Worm (Caenorhabditis elegans) whole organism, young adult: ENCODE results near the gene slc-25A10.

Experiments used
- B0261.1 ChIP-seq: sonication (generic microtip); optimal IDR thresholded peaks from 2 replicates; lab custom pipeline; 2016; ENCODE audit warnings: mild to moderate bottlenecking, missing genetic modification characterization, moderate library complexity, missing compliant biosample characterization
- B0336.3 ChIP-seq: fragments of 200-800 bp; sonication (Bioruptor generic); IDR thresholded peaks from 2 replicates; pipeline ENCODE4 v1.3.6; 2022; ENCODE audit warnings: missing genetic modification characterization, missing compliant biosample characterization
- F33H1.4 ChIP-seq: fragments of 200-800 bp; sonication (Bioruptor generic); IDR thresholded peaks from 2 replicates; pipeline ENCODE4 v1.3.6; 2022; ENCODE audit warnings: missing genetic modification reagents, missing genetic modification characterization, missing compliant biosample characterization
- F37B4.10 ChIP-seq: fragments of 200-800 bp; sonication (Bioruptor generic); IDR thresholded peaks from 2 replicates; pipeline ENCODE4 v1.3.6; 2022; ENCODE audit warnings: missing genetic modification characterization, missing compliant biosample characterization
- F52B5.7 ChIP-seq: sonication (generic microtip); optimal IDR thresholded peaks from 2 replicates; lab custom pipeline; 2016; ENCODE audit warnings: mild to moderate bottlenecking, missing genetic modification characterization, missing compliant biosample characterization
- F55B11.4 ChIP-seq: sonication (generic microtip); optimal IDR thresholded peaks from 2 replicates; lab custom pipeline; 2016; ENCODE audit warnings: missing compliant biosample characterization, missing genetic modification characterization, borderline replicate concordance; ENCODE audit not compliant: insufficient read depth
- K12H6.12 ChIP-seq: fragments of 200-800 bp; sonication (Bioruptor generic); optimal IDR thresholded peaks from 2 replicates; lab custom pipeline; 2018; ENCODE audit warnings: mild to moderate bottlenecking, missing genetic modification characterization, missing compliant biosample characterization
- Y53G8AR.9 ChIP-seq: fragments of 200-800 bp; sonication (Bioruptor generic); conservative IDR thresholded peaks from 2 replicates; pipeline ENCODE4 v1.3.6; 2022; ENCODE audit warnings: missing genetic modification reagents, missing genetic modification characterization, missing compliant biosample characterization
- Y56A3A.18 ChIP-seq: fragments of 200-800 bp; sonication (Bioruptor generic); IDR thresholded peaks from 2 replicates; pipeline ENCODE4 v1.3.6; 2022; ENCODE audit warnings: missing genetic modification reagents, missing genetic modification characterization, missing compliant biosample characterization
- Y95B8A.8 ChIP-seq: fragments of 200-800 bp; sonication (Bioruptor generic); IDR thresholded peaks from 2 replicates; pipeline ENCODE4 v1.3.6; 2022; ENCODE audit warnings: missing genetic modification reagents, missing genetic modification characterization, missing compliant biosample characterization
- ama-1 ChIP-seq, 3 experiments: fragments of 150-350 bp in 1 of 3; sonication (generic microtip) in 2 of 3; optimal IDR thresholded peaks; 2 replicates each; lab custom pipeline; 2014 to 2018; ENCODE audit warnings: missing biosample characterization in 2 of 3, missing genetic modification characterization in 2 of 3, missing genetic modification reagents in 2 of 3
- aptf-2 ChIP-seq: fragments of 200-800 bp; sonication (Bioruptor generic); conservative IDR thresholded peaks from 2 replicates; pipeline ENCODE4 v1.3.6; 2022; ENCODE audit warnings: missing genetic modification reagents, missing genetic modification characterization, missing compliant biosample characterization
- aptf-3 ChIP-seq: fragments of 200-800 bp; sonication (Bioruptor generic); IDR thresholded peaks from 2 replicates; pipeline ENCODE4 v1.3.6; 2022; ENCODE audit warnings: missing genetic modification characterization, missing compliant biosample characterization
- attf-5 ChIP-seq: fragments of 200-800 bp; sonication (Bioruptor generic); optimal IDR thresholded peaks from 2 replicates; lab custom pipeline; 2018; ENCODE audit warnings: mild to moderate bottlenecking, missing genetic modification characterization, missing compliant biosample characterization
- cebp-2 ChIP-seq: fragments of 200-800 bp; sonication (Bioruptor generic); IDR thresholded peaks from 2 replicates; pipeline ENCODE4 v1.3.6; 2022; ENCODE audit warnings: missing genetic modification characterization, missing compliant biosample characterization
- ceh-58 ChIP-seq: fragments of 200-800 bp; sonication (Bioruptor generic); IDR thresholded peaks from 2 replicates; pipeline ENCODE4 v1.3.6; 2022; ENCODE audit warnings: missing genetic modification characterization, missing compliant biosample characterization
- chd-7 ChIP-seq: sonication (generic microtip); optimal IDR thresholded peaks from 2 replicates; lab custom pipeline; 2016; ENCODE audit warnings: mild to moderate bottlenecking, missing genetic modification characterization, moderate library complexity, missing compliant biosample characterization
- dox-1 ChIP-seq: fragments of 200-800 bp; sonication (Bioruptor generic); IDR thresholded peaks from 2 replicates; pipeline ENCODE4 v1.3.6; 2022; ENCODE audit warnings: missing genetic modification reagents, missing genetic modification characterization, missing compliant biosample characterization
- egl-44 ChIP-seq: fragments of 200-800 bp; sonication (Bioruptor generic); IDR thresholded peaks from 2 replicates; pipeline ENCODE4 v1.3.6; 2022; ENCODE audit warnings: missing genetic modification reagents, missing genetic modification characterization, missing compliant biosample characterization
- hmg-20 ChIP-seq: fragments of 200-800 bp; sonication (Bioruptor generic); IDR thresholded peaks from 2 replicates; pipeline ENCODE4 v1.3.6; 2022; ENCODE audit warnings: missing genetic modification reagents, missing genetic modification characterization, missing compliant biosample characterization
- hrde-1 ChIP-seq: sonication (generic microtip); optimal IDR thresholded peaks from 2 replicates; lab custom pipeline; 2016; ENCODE audit warnings: missing genetic modification characterization, mild to moderate bottlenecking, missing compliant biosample characterization, moderate library complexity, missing genotype, missing genetic modification reagents, borderline replicate concordance
- hsf-1 ChIP-seq: fragments of 200-800 bp; sonication (Bioruptor generic); IDR thresholded peaks from 2 replicates; pipeline ENCODE4 v1.3.6; 2022; ENCODE audit warnings: missing genetic modification reagents, missing genetic modification characterization, missing compliant biosample characterization
- lag-1 ChIP-seq: fragments of 200-800 bp; sonication (Bioruptor generic); IDR thresholded peaks from 2 replicates; pipeline ENCODE4 v1.3.6; 2022; ENCODE audit warnings: missing genetic modification reagents, missing genetic modification characterization, missing compliant biosample characterization
- let-607 ChIP-seq, 2 experiments: fragments of 200-800 bp in 1 of 2; sonication (Bioruptor generic) in 1 of 2; sonication (generic microtip) in 1 of 2; optimal IDR thresholded peaks; 2 replicates each; lab custom pipeline; 2016 to 2018; ENCODE audit warnings: mild to moderate bottlenecking in 2 of 2, missing compliant biosample characterization in 2 of 2, missing genetic modification characterization in 2 of 2, moderate library complexity in 2 of 2, missing genotype in 1 of 2
- lin-26 ChIP-seq: fragments of 200-800 bp; sonication (Bioruptor generic); IDR thresholded peaks from 2 replicates; pipeline ENCODE4 v1.3.6; 2022; ENCODE audit warnings: missing genetic modification reagents, missing genetic modification characterization, missing compliant biosample characterization
- lin-40 ChIP-seq: sonication (generic microtip); optimal IDR thresholded peaks from 2 replicates; lab custom pipeline; 2016; ENCODE audit warnings: missing genetic modification characterization, mild to moderate bottlenecking, missing compliant biosample characterization, missing genotype, missing genetic modification reagents
- lin-54 ChIP-seq: fragments of 200-800 bp; sonication (Bioruptor generic); optimal IDR thresholded peaks from 2 replicates; lab custom pipeline; 2018; ENCODE audit warnings: mild to moderate bottlenecking, missing genetic modification characterization, missing compliant biosample characterization
- madf-10 ChIP-seq: sonication (generic microtip); optimal IDR thresholded peaks from 2 replicates; lab custom pipeline; 2016; ENCODE audit warnings: mild to moderate bottlenecking, missing genetic modification characterization, missing compliant biosample characterization
- madf-8 ChIP-seq: fragments of 200-800 bp; sonication (Bioruptor generic); conservative IDR thresholded peaks from 2 replicates; pipeline ENCODE4 v1.3.6; 2022; ENCODE audit warnings: missing genetic modification reagents, missing genetic modification characterization, missing compliant biosample characterization
- mcd-1 ChIP-seq: fragments of 200-800 bp; sonication (Bioruptor generic); IDR thresholded peaks from 2 replicates; pipeline ENCODE4 v1.3.6; 2022; ENCODE audit warnings: missing genetic modification reagents, missing genetic modification characterization, missing compliant biosample characterization
- mel-28 ChIP-seq: sonication (generic microtip); optimal IDR thresholded peaks from 2 replicates; lab custom pipeline; 2016; ENCODE audit warnings: borderline replicate concordance, mild to moderate bottlenecking, missing genetic modification characterization, missing compliant biosample characterization
- nhr-179 ChIP-seq: sonication (generic microtip); optimal IDR thresholded peaks from 2 replicates; lab custom pipeline; 2016; ENCODE audit warnings: mild to moderate bottlenecking, missing genetic modification characterization, missing compliant biosample characterization
- nhr-27 ChIP-seq: fragments of 200-800 bp; sonication (Bioruptor generic); optimal IDR thresholded peaks from 2 replicates; lab custom pipeline; 2018; ENCODE audit warnings: mild to moderate bottlenecking, missing genetic modification characterization, moderate library complexity, missing compliant biosample characterization
- pbrm-1 ChIP-seq: fragments of 200-800 bp; sonication (Bioruptor generic); IDR thresholded peaks from 2 replicates; pipeline ENCODE4 v1.3.6; 2022; ENCODE audit warnings: missing genetic modification reagents, missing genetic modification characterization, missing compliant biosample characterization
- snpc-4 ChIP-seq, 5 experiments: fragments of 150-350 bp in 1 of 5; sonication (generic microtip) in 4 of 5; optimal IDR thresholded peaks; 2 replicates each; lab custom pipeline; 2014 to 2018; ENCODE audit warnings: missing genetic modification characterization in 5 of 5, missing biosample characterization in 3 of 5, antibody characterized with exemption in 2 of 5, mild to moderate bottlenecking in 2 of 5, missing compliant biosample characterization in 2 of 5, missing genotype in 2 of 5, moderate library complexity in 2 of 5, missing genetic modification reagents in 1 of 5
- somi-1 ChIP-seq: fragments of 200-800 bp; sonication (Bioruptor generic); optimal IDR thresholded peaks from 2 replicates; lab custom pipeline; 2018; ENCODE audit warnings: mild to moderate bottlenecking, missing genetic modification characterization, missing compliant biosample characterization
- sptf-2 ChIP-seq: fragments of 200-800 bp; sonication (Bioruptor generic); optimal IDR thresholded peaks from 2 replicates; lab custom pipeline; 2018; ENCODE audit warnings: mild to moderate bottlenecking, missing genetic modification characterization, missing compliant biosample characterization
- tbp1 ChIP-seq: fragments of 200-800 bp; sonication (Bioruptor generic); optimal IDR thresholded peaks from 2 replicates; lab custom pipeline; 2018; ENCODE audit warnings: mild to moderate bottlenecking, missing genetic modification characterization, missing compliant biosample characterization
- tlf-1 ChIP-seq: fragments of 200-800 bp; sonication (Bioruptor generic); optimal IDR thresholded peaks from 2 replicates; lab custom pipeline; 2018; ENCODE audit warnings: mild to moderate bottlenecking, missing genetic modification characterization, missing compliant biosample characterization
- zfh-2 ChIP-seq: fragments of 200-800 bp; sonication (Bioruptor generic); conservative IDR thresholded peaks from 2 replicates; pipeline ENCODE4 v1.3.6; 2022; ENCODE audit warnings: missing genetic modification reagents, missing genetic modification characterization, missing compliant biosample characterization

The slc-25A10 gene

ce11 chrX:6747906-6748356, 22.5 kb upstream of the slc-25A10 start (continued):
- no peak for TF ChIP-seq snpc-4 (GFP tag; optimal IDR thresholded peaks at IDR 0.05; lab: Kevin White, UChicago)
- peak in 1 of 4 experiments; percentile 3 for TF ChIP-seq snpc-4 (tag; optimal IDR thresholded peaks at IDR 0.05; lab: Kevin White, UChicago)
- TF ChIP-seq sptf-2 (GFP tag; lab: Kevin White, UChicago) = no peak
- TF ChIP-seq let-607 (tag; optimal IDR thresholded peaks at IDR 0.05; lab: Kevin White, UChicago) = peak; percentile 73 to 75
- no peak for TF ChIP-seq mel-28 (tag; lab: Kevin White, UChicago)
- peak; percentile 52 for TF ChIP-seq attf-5 (GFP tag; lab: Kevin White, UChicago)
- TF ChIP-seq tlf-1 = peak; percentile 28
- TF ChIP-seq B0336.3 (GFP tag; lab: Robert Waterston, UW) = peak; percentile 40; the same call in 1 of the 2 replicates
- TF ChIP-seq K12H6.12 (tag; lab: Kevin White, UChicago) = peak; percentile 3
- no peak for TF ChIP-seq madf-8 (GFP tag; lab: Robert Waterston, UW)

DNA sequence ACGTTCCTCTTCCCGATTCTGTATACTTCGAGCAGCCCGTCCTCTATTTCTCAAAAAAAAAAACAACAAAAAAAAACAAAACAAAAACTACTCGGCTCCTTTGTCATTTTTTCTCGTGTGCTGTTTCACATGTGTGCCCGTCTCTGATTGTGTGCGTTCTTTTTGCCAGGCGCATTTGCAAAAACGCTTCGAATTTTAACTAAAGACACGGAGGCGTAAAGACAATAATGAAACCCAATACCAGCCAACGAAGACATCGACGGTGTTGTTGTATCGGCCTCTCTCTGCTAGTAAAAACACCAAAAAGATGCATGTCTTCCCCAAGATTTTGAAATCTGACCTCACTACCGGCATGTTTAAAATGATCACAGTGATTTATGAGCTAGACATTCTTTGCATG, 21.4 kb upstream of the slc-25A10 start:
- TF ChIP-seq ama-1 (optimal IDR thresholded peaks at IDR 0.05; lab: Kevin White, UChicago) = peak; percentile 55
- TF ChIP-seq ama-1 (GFP tag; optimal IDR thresholded peaks at IDR 0.05; lab: Kevin White, UChicago) = no peak
- TF ChIP-seq B0261.1 = no peak

ce11 chrX:6745515-6745914, 20.0 kb upstream of the slc-25A10 start:
- TF ChIP-seq somi-1 (peak; percentile 14), lin-26 (GFP tag; lab: Robert Waterston, UW) (no peak)

DNA sequence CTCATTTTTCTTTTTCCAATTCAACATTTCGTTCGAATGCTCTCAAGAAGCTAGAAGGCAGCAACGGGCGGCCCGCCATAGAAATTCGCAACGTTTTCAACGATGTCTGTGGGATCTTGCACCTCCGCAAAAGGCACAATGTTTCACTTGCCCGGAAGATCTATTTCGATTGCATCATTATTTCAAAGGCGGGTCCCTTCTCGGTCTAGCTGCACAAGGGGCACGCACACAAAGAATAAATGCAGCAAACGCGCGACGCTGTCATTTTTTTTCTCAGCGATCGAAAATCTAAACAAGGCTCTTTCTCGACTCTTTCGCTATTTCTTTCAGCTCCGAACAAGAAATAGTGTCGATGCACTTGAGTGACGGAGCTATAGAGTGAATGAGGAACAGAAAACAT, 19.5 kb upstream of the slc-25A10 start:
- TF ChIP-seq nhr-179 (no peak), F52B5.7 (tag; lab: Kevin White, UChicago) (no peak), pbrm-1 (GFP tag; lab: Robert Waterston, UW) (0 out of 2 replicates have a peak, but pooled peaks have one; percentile 23), chd-7 (no peak), aptf-2 (GFP tag; lab: Robert Waterston, UW) (no peak), nhr-27 (tag; lab: Kevin White, UChicago) (no peak), lin-40 (no peak), snpc-4 (GFP tag; optimal IDR thresholded peaks at IDR 0.05; lab: Kevin White, UChicago) (no peak), snpc-4 (tag; optimal IDR thresholded peaks at IDR 0.05; lab: Kevin White, UChicago) (no peak), dox-1 (GFP tag; lab: Robert Waterston, UW) (no peak), tbp1 (GFP tag; lab: Kevin White, UChicago) (no peak), Y56A3A.18 (GFP tag; lab: Robert Waterston, UW) (no peak), ceh-58 (no peak), egl-44 (no peak), Y95B8A.8 (GFP tag; lab: Robert Waterston, UW) (no peak), hmg-20 (GFP tag; lab: Robert Waterston, UW) (no peak), F37B4.10 (GFP tag; lab: Robert Waterston, UW) (no peak), let-607 (tag; optimal IDR thresholded peaks at IDR 0.05; lab: Kevin White, UChicago) (no peak), Y53G8AR.9 (no peak), aptf-3 (GFP tag; lab: Robert Waterston, UW) (no peak), lin-54 (no peak), madf-10 (tag; lab: Kevin White, UChicago) (no peak), cebp-2 (GFP tag; lab: Robert Waterston, UW) (0 out of 2 replicates have a peak, but pooled peaks have one; percentile 27), hrde-1 (tag; lab: Kevin White, UChicago) (no peak), lin-26 (GFP tag; lab: Robert Waterston, UW) (no peak), hsf-1 (GFP tag; lab: Robert Waterston, UW) (no peak), lag-1 (GFP tag; lab: Robert Waterston, UW) (no peak), mcd-1 (GFP tag; lab: Robert Waterston, UW) (0 out of 2 replicates have a peak, but pooled peaks have one; percentile 17), zfh-2 (GFP tag; lab: Robert Waterston, UW) (0 out of 2 replicates have a peak, but pooled peaks have one; percentile 26), somi-1 (no peak), F55B11.4 (tag; lab: Kevin White, UChicago) (no peak), F33H1.4 (GFP tag; lab: Robert Waterston, UW) (no peak)
- TF ChIP-seq, all 124 proteins: peak for 4
